Fruit fly (Drosophila melanogaster) whole organism, larva: Measurements from ENCODE around the gene Tom.

ENCODE experiments used
- noc ChIP-seq: fragments of 200-800 bp; sonication (Bioruptor generic); optimal IDR thresholded peaks from 3 replicates; lab custom pipeline; 2019; ENCODE audit warnings: missing biosample characterization, mild to moderate bottlenecking, missing genetic modification characterization, moderate library complexity

The Tom gene

DNA sequence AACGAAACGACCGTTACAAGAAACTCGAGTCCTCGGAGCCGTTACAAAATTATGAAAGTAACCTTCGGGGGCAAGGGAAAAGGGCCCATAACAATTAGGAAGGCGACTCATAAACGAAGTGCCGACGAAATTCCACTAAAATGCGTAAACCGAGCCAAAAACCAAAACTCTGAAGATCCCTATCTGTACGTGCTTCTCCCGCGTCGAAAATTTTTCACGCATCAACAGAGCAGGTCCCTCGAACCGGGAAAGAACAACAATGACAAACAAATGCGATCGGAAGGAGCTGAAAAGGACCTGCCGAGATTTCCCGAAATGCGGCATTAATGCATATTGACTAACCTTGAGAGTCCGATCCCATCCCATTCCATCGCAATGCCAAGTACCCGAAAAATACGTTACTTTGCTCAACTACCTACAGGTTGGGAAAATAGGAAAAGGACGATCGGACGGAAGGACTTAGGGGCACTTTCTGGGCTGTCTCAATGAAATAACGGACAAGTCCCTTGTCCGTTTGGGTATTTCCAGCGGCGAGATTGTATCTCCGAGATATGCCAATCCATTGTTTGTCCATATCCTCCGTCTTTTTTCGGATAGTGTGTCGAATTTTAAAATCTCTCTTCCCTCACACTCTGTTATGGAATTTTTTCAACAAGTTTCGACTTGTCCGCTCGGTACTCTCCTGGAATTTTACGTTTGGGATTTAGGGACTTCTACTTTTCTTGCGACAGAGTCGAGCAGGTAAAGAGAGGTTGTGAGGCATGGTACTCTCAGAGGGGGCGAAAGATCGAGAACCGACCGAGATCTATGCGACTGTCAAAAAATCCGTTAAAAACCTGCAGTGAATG lies 1.2 kb upstream of the Tom start:
- no peak for TF ChIP-seq noc (tag; lab: Kevin White, UChicago)

- TF ChIP-seq noc (tag; lab: Kevin White, UChicago): no peak
Observed at dm6 chr3L:14968553-14968952, 591 bp upstream of the Tom start.

DNA sequence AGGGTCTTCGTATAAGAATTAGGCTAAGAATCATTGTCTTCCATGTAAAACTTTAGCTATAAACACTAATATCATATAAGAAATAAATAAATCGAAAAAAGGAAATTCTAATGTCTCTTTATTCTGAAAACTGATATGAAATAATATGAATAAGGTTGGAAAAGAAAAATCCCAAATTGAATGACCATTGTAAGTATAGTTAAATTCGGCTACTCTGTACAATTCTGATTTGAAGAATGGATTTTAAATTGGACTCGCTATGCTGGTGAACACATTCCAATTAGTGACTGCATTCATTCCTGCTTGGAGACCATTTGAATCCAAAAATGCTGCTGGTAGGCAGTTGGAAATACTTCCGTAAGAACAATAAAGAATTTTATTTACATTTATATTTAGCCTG lies 1.1 kb downstream of the Tom start:
- no peak for TF ChIP-seq noc (tag; lab: Kevin White, UChicago)

- no peak for TF ChIP-seq noc (tag; lab: Kevin White, UChicago)
Observed at dm6 chr3L:14971893-14972624, 2.9 kb downstream of the Tom start.

DNA sequence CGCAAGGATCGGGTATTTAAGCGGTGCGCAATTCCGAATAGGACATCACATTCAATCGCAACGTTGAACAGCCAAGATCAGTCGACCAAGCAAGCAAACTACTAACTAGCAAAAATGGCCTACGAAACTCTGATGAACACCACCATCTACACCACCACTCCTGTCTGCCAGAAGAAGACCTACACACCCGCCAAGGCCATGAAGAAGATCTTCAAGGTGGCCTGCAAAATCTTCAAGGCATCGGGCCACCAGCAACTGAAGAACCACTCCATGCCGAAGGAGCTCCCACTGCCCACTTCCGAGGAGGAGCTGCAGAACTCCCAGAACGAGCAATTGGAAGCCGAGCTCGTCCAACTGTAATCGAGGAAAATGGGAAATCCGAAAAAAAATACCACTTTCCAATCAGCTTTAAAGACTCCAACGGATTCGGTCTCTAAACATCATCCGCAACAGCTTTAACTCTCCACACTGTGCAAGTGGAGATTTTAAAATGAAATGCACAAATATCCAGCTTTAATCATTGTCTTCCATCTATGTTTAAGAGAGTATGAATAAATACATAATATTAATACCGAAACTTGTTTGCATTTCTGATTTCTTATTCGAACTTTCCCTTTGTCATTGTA lies 3.6 kb downstream of the Tom start, which contains the start of gene Brd:
Brd (plus strand) TSS at position 43 of the 626 bp plus-strand sequence.
- no peak for TF ChIP-seq noc (tag; lab: Kevin White, UChicago)

dm6 chr3L:14973251-14973625 lies 4.1 kb downstream of the Tom start:
- TF ChIP-seq noc (tag; lab: Kevin White, UChicago): no peak

dm6 chr3L:14974513-14974912 lies 5.4 kb downstream of the Tom start, which contains the start of gene Ocho:
Gene Ocho (plus strand): TSS chr3L:14974848.
- TF ChIP-seq noc (tag; lab: Kevin White, UChicago): no peak

- TF ChIP-seq noc (tag; lab: Kevin White, UChicago): no peak
Observed at dm6 chr3L:14974952-14975351, 5.8 kb downstream of the Tom start.

DNA sequence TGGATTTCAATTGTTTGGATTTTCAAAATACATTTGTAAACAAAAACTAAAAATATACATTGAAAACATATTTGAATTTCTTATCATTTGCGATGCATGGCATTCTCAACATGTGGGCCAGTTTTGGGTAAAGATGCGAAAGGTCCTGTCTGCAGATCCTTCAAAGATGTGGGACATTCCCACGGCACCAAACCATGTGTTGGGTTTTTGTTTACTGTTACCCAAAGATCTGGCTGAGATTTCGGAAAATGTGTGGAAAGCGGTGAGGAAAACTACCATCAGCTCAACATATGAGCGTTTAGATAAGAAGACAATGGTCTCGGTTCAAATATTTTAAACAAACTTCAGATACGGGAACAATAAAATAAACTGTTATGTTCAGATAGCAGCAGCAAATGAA lies 6.9 kb downstream of the Tom start:
- no peak for TF ChIP-seq noc (tag; lab: Kevin White, UChicago)

DNA sequence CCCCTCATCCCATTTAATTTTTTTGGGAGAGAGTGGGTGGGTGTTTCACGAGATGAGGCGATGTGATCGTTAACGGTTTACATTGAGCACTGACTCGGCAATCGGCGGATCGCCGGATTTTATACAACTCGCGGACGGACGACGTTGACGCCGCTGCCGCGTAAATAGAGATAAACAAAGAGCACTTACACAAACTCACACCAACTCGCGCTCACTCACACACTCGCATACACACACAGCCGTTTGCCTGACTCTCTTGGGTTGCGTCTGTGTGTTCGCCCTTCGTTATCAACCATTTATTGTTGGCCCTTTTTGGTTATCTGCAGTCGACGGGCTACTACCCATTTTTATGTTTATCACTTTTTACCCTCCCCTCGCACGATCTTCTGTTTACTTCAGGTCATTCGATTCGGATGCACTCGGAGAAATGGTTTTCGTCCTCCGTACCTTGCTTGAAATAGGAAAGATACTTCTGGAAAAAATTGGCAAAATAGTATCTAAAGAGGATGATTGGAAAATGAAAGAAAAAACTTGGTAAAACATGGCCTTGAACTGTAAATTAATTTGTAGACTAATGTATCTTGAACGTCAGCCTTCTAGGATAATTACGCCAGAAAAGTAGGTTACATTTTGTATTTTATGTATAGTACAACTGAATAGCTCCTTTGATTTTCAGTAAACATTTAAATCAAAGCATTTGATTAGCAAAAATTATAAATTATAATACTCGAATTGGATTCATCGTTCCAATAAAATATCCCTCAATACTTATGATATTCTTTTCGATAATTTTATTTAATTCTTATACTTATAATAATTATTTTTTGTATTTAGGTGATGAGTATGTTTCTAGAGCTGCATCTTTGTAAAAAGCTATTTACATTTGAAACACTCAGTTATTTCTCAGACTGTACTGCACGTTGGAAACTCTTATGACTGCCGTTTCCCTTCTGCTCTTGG lies 8.7 kb downstream of the Tom start:
- no peak for TF ChIP-seq noc (tag; lab: Kevin White, UChicago)

- no peak for TF ChIP-seq noc (tag; lab: Kevin White, UChicago)
Observed at dm6 chr3L:14978496-14978894, 9.4 kb downstream of the Tom start.

DNA sequence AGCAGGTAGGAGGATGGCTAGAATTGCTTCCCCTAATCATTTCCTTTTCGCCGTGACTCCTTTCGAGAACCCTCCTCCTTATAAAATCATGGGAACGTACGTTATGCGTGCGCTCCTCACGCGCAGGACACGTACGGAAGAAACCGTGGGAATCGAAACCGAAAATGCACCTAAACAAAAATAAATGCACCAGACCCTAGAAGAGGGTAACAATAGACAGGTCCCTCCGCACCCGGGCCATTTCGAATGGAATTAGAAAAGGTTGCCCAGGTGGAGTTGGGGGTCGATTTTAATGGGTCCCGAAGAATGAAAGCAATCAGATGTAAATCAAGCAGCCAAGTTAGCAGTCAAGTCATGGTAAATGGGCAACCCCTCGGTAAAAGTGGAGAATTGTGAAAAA lies 10.2 kb downstream of the Tom start, which contains the start of gene CG3349:
CG3349 (plus strand) TSS at position 289 of the 400 bp plus-strand sequence.
- TF ChIP-seq noc (tag; lab: Kevin White, UChicago): no peak

- no peak for TF ChIP-seq noc (tag; lab: Kevin White, UChicago)
Observed at dm6 chr3L:14980038-14980437, 10.9 kb downstream of the Tom start.

DNA sequence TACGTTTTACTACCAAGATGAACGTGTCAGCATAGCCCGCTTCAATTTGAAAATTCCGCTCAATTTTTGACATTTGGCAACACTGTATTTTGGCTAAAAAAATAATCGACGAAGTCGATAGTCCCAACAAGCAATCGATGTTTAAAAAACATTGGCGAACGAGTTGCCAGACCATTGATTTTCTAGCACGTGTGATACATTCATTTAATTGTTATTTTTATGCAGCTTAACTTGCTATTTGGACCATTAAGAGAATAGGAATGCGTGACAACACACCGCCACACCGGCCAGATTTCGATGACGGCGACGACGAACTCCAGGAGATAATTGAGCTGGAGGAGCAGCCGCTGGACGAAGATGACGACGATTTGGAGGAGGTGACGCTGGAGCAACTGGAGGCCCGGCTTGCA lies 13.5 kb downstream of the Tom start, which contains the start of gene CG5114:
CG5114 (plus strand) TSS at position 161 of the 410 bp plus-strand sequence.
- TF ChIP-seq noc (tag; lab: Kevin White, UChicago): no peak
